Fruit fly (Drosophila melanogaster): ENCODE measurements around the gene CG15312.

- TF ChIP-seq Crg-1 (GFP tag; optimal IDR thresholded peaks at IDR 0.05), result no peak
- no peak for TF ChIP-seq Clk (GFP tag; optimal IDR thresholded peaks at IDR 0.05)
- TF ChIP-seq CG7101 (tag; optimal IDR thresholded peaks at IDR 0.05), result peak; percentile 18
- peak; percentile 44 for TF ChIP-seq tj (GFP tag; optimal IDR thresholded peaks at IDR 0.05)
- TF ChIP-seq CG14711 (tag; optimal IDR thresholded peaks at IDR 0.05), result peak; percentile 23
- no peak for TF ChIP-seq CG33017 (tag; optimal IDR thresholded peaks at IDR 0.05)
- TF ChIP-seq kay (GFP tag; ENCODE audit: borderline replicate concordance), result no peak
- no peak for TF ChIP-seq Hr96 (GFP tag; optimal IDR thresholded peaks at IDR 0.05)
- TF ChIP-seq toe (GFP tag; optimal IDR thresholded peaks at IDR 0.05), result peak; percentile 29
- TF ChIP-seq CG12768 (GFP tag; optimal IDR thresholded peaks at IDR 0.05), result no peak
- no peak for TF ChIP-seq pad (GFP tag; optimal IDR thresholded peaks at IDR 0.05)
- TF ChIP-seq CG7045 (GFP tag; optimal IDR thresholded peaks at IDR 0.05), result no peak
- peak; percentile 36 for TF ChIP-seq Mnt (GFP tag; optimal IDR thresholded peaks at IDR 0.05)
- peak; percentile 79 for TF ChIP-seq ovo (GFP tag; optimal IDR thresholded peaks at IDR 0.05)
Measured at dm6 chrX:10086095-10086888, 15.6 kb upstream of the CG15312 start, which contains the start of the genes Naxe and RhoU.
